Fruit fly (Drosophila melanogaster) S2 (cell line): Measurements from ENCODE around the gene CG9592.

ENCODE experiments used
- CG8478 ChIP-seq: fragments of >200 bp; optimal IDR thresholded peaks from 2 replicates; lab custom pipeline; 2018
- CTCF ChIP-seq, 2 experiments: fragments of >200 bp; optimal IDR thresholded peaks; 2 replicates each; lab custom pipeline; 2018

- TF ChIP-seq CG8478 (lab: Kevin White, UChicago) (no peak), CTCF (optimal IDR thresholded peaks at IDR 0.05; lab: Kevin White, UChicago) (no peak)
Measured at dm6 chr3L:14556177-14556576, 38.6 kb downstream of the CG9592 start.
